Worm (Caenorhabditis elegans) whole organism, early embryonic: Measurements from ENCODE around the gene vps-35.

Experiments
- B0310.2 ChIP-seq: sonication (generic microtip); optimal IDR thresholded peaks from 2 replicates; lab custom pipeline; 2016; ENCODE audit warnings: mild to moderate bottlenecking, missing genetic modification characterization, missing compliant biosample characterization
- F13C5.2 ChIP-seq: sonication (generic microtip); optimal IDR thresholded peaks from 2 replicates; lab custom pipeline; 2017; ENCODE audit warnings: mild to moderate bottlenecking, missing genetic modification characterization, inconsistent platforms, missing compliant biosample characterization
- aly-1 ChIP-seq: sonication (generic microtip); optimal IDR thresholded peaks from 2 replicates; lab custom pipeline; 2016; ENCODE audit warnings: missing genetic modification characterization, missing compliant biosample characterization
- ama-1 ChIP-seq: fragments of 150-350 bp; optimal IDR thresholded peaks from 2 replicates; lab custom pipeline; 2014
- ceh-13 ChIP-seq: fragments of 200-800 bp; sonication (Bioruptor generic); optimal IDR thresholded peaks from 2 replicates; lab custom pipeline; 2018; ENCODE audit warnings: mild to moderate bottlenecking, missing genetic modification characterization, missing compliant biosample characterization
- ceh-36 ChIP-seq: sonication (generic microtip); optimal IDR thresholded peaks from 2 replicates; lab custom pipeline; 2016; ENCODE audit warnings: missing genetic modification characterization, inconsistent platforms, missing compliant biosample characterization
- ets-7 ChIP-seq: sonication (generic microtip); optimal IDR thresholded peaks from 2 replicates; lab custom pipeline; 2016; ENCODE audit warnings: missing genotype, missing genetic modification characterization, missing compliant biosample characterization
- flt-1 ChIP-seq: fragments of 200-800 bp; sonication (Bioruptor generic); IDR thresholded peaks from 2 replicates; pipeline ENCODE4 v1.3.6; 2022; ENCODE audit warnings: missing genetic modification characterization, missing compliant biosample characterization
- hmbx-1 ChIP-seq: sonication (generic microtip); optimal IDR thresholded peaks from 2 replicates; lab custom pipeline; 2016; ENCODE audit warnings: mild to moderate bottlenecking, missing genetic modification characterization, missing compliant biosample characterization
- hmg-4 ChIP-seq: fragments of 200-800 bp; sonication (Bioruptor generic); optimal IDR thresholded peaks from 2 replicates; lab custom pipeline; 2018; ENCODE audit warnings: mild to moderate bottlenecking, missing genetic modification characterization, missing compliant biosample characterization
- hnd-1 ChIP-seq: sonication (generic microtip); optimal IDR thresholded peaks from 2 replicates; lab custom pipeline; 2016; ENCODE audit warnings: missing genetic modification characterization, missing compliant biosample characterization
- pes-1 ChIP-seq: fragments of 200-800 bp; sonication (Bioruptor generic); IDR thresholded peaks from 2 replicates; pipeline ENCODE4 v1.3.6; 2022; ENCODE audit warnings: missing genetic modification reagents, missing genetic modification characterization, missing compliant biosample characterization
- scrt-1 ChIP-seq: fragments of 200-800 bp; sonication (Bioruptor generic); IDR thresholded peaks from 2 replicates; pipeline ENCODE4 v1.3.6; 2022; ENCODE audit warnings: missing genetic modification characterization, missing compliant biosample characterization
- sea-1 ChIP-seq: fragments of 200-800 bp; sonication (Bioruptor generic); conservative IDR thresholded peaks from 2 replicates; pipeline ENCODE4 v1.3.6; 2022; ENCODE audit warnings: missing genetic modification characterization, missing compliant biosample characterization
- tbx-11 ChIP-seq: fragments of 200-800 bp; sonication (Bioruptor generic); IDR thresholded peaks from 2 replicates; pipeline ENCODE4 v1.3.6; 2022; ENCODE audit warnings: missing genetic modification characterization, missing compliant biosample characterization
- tbx-37 ChIP-seq: fragments of 200-800 bp; sonication (Bioruptor generic); conservative IDR thresholded peaks from 2 replicates; pipeline ENCODE4 v1.3.6; 2022; ENCODE audit warnings: missing genetic modification reagents, missing genetic modification characterization, missing compliant biosample characterization
- tra-4 ChIP-seq: sonication (generic microtip); optimal IDR thresholded peaks from 2 replicates; lab custom pipeline; 2017; ENCODE audit warnings: missing genetic modification characterization, missing compliant biosample characterization

The vps-35 gene

DNA sequence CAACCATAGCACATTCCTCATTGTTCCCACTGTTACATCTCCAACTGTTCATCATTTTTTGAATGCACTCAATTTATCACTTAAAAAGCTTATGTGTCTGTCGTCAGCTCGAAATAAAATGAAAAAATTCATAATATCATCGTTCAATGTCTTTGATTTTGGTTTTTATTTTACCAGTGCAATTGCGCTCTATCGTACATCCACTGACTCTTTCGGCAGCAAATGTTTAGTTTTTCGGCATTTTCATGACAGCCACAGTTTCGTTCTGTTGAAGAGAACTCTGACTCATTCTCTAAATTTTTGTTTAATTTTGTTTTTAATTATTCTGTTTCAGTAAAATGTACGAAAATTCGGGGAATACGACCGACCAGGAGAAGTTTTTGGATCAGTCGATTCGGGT, at the start of gene vps-35:
TSS of gene vps-35 (plus strand) at position 335 of the 400 bp plus-strand sequence.
- TF ChIP-seq B0310.2 (tag; lab: Kevin White, UChicago): no peak
- TF ChIP-seq tbx-37 (GFP tag; lab: Robert Waterston, UW): no peak
- no peak for TF ChIP-seq scrt-1 (GFP tag; lab: Robert Waterston, UW)
- TF ChIP-seq flt-1: no peak
- TF ChIP-seq ceh-36 (tag; lab: Kevin White, UChicago): no peak

DNA sequence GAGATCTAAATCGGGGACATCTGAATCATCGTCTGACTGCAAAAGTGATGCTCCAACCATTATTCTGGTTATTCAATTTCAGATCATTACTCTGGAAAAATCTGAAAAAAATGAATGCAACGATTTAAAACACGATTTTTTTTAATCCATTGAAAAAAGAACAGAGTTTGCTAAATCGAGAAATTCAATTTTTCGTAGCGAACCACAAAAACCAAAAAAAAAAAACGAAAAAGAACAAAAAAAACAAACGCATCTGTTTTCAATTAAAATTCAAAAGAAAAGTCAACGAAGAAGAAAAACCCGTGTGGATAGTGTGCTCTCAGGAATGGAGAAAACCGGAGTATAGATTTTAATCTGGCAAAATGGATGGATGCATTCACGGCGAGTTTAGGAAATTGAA, 49.3 kb upstream of the vps-35 start, which contains the start of gene F55C12.4:
TSS of gene F55C12.4 (minus strand) at position 101 of the 400 bp plus-strand sequence.
- TF ChIP-seq flt-1 (no peak), hmg-4 (GFP tag; lab: Kevin White, UChicago) (no peak), aly-1 (tag; lab: Kevin White, UChicago) (no peak)

- no peak for TF ChIP-seq ets-7 (tag; lab: Kevin White, UChicago)
- TF ChIP-seq aly-1 (tag; lab: Kevin White, UChicago): no peak
- no peak for TF ChIP-seq scrt-1 (GFP tag; lab: Robert Waterston, UW)
- no peak for TF ChIP-seq hmbx-1 (tag; lab: Kevin White, UChicago)
- no peak for TF ChIP-seq B0310.2 (tag; lab: Kevin White, UChicago)
- TF ChIP-seq pes-1 (GFP tag; lab: Robert Waterston, UW): no peak
- no peak for TF ChIP-seq sea-1
- no peak for TF ChIP-seq tbx-11 (GFP tag; lab: Robert Waterston, UW)
- no peak for TF ChIP-seq ceh-36 (tag; lab: Kevin White, UChicago)
- no peak for TF ChIP-seq F13C5.2 (tag; lab: Kevin White, UChicago)
Observed at ce11 chrII:5860621-5861020, 47.0 kb upstream of the vps-35 start.

- TF ChIP-seq flt-1 (no peak), ama-1 (lab: Kevin White, UChicago) (no peak), ceh-36 (tag; lab: Kevin White, UChicago) (no peak), tbx-37 (GFP tag; lab: Robert Waterston, UW) (no peak), hmbx-1 (tag; lab: Kevin White, UChicago) (no peak), aly-1 (tag; lab: Kevin White, UChicago) (no peak), tra-4 (no peak), ets-7 (tag; lab: Kevin White, UChicago) (no peak), B0310.2 (tag; lab: Kevin White, UChicago) (no peak), hmg-4 (GFP tag; lab: Kevin White, UChicago) (no peak)
Observed at ce11 chrII:5863893-5864292, 43.7 kb upstream of the vps-35 start, which contains the start of gene tag-234. TSS of gene tag-234 (plus strand) at chrII:5864193.

- TF ChIP-seq hmbx-1 (tag; lab: Kevin White, UChicago): no peak
- TF ChIP-seq flt-1: no peak
- TF ChIP-seq ceh-13 (GFP tag; lab: Kevin White, UChicago): no peak
- no peak for TF ChIP-seq ama-1 (lab: Kevin White, UChicago)
- TF ChIP-seq B0310.2 (tag; lab: Kevin White, UChicago): no peak
- TF ChIP-seq sea-1: no peak
- no peak for TF ChIP-seq aly-1 (tag; lab: Kevin White, UChicago)
- no peak for TF ChIP-seq ets-7 (tag; lab: Kevin White, UChicago)
- no peak for TF ChIP-seq tbx-37 (GFP tag; lab: Robert Waterston, UW)
- TF ChIP-seq tbx-11 (GFP tag; lab: Robert Waterston, UW): no peak
- TF ChIP-seq hnd-1: no peak
- TF ChIP-seq tra-4: no peak
- TF ChIP-seq pes-1 (GFP tag; lab: Robert Waterston, UW): no peak
- no peak for TF ChIP-seq scrt-1 (GFP tag; lab: Robert Waterston, UW)
- no peak for TF ChIP-seq hmg-4 (GFP tag; lab: Kevin White, UChicago)
Observed at ce11 chrII:5865405-5866308, 42.0 kb upstream of the vps-35 start, which contains the start of gene F55C12.19. TSS of gene F55C12.19 (plus strand) at chrII:5866139.

DNA sequence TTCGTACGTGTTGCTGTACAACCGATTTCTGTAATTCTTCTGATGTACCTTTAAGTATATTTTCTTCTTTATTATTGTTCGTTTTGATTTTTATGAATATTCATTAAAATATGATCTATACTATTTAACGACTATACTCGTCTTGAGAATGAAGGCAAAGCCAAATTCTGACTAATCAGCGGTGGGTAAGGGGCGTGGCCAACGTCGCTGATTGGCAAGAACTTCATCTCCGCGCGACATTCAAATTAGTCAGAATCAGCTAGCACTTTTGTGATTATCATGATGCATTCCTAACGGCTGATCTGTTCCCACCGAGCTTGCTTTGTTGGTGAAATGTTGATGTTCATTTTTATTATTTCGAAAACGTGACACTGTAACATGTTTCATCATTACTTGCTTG, 40.7 kb upstream of the vps-35 start:
- TF ChIP-seq tra-4 (no peak), ceh-13 (GFP tag; lab: Kevin White, UChicago) (no peak), flt-1 (no peak), tbx-11 (GFP tag; lab: Robert Waterston, UW) (no peak)

DNA sequence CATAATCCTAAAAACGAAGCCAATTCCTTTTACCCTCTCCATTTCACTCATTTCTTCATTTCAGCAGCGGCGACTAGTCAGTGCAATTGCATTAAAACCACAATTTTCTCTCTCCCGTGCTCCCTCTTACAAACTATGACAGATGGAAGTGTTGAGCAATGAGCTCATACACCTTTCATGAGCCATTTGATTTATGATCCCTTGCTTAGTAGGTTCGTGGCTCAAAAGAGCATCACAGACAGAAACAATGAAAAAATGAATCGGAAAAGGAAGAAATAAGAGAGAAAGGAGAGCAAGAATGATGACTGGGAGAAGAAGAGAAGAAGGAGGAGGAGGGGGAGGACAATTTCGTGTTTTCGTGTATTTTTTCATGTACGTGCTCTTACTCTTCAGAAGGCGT, 36.1 kb upstream of the vps-35 start:
- TF ChIP-seq tbx-37 (GFP tag; lab: Robert Waterston, UW): no peak
- no peak for TF ChIP-seq sea-1
- TF ChIP-seq ets-7 (tag; lab: Kevin White, UChicago): no peak
- TF ChIP-seq hnd-1: no peak
- no peak for TF ChIP-seq B0310.2 (tag; lab: Kevin White, UChicago)
- TF ChIP-seq ama-1 (lab: Kevin White, UChicago): no peak
- TF ChIP-seq aly-1 (tag; lab: Kevin White, UChicago): no peak
- TF ChIP-seq hmbx-1 (tag; lab: Kevin White, UChicago): no peak
- TF ChIP-seq ceh-13 (GFP tag; lab: Kevin White, UChicago): no peak
- TF ChIP-seq tra-4: no peak
- TF ChIP-seq F13C5.2 (tag; lab: Kevin White, UChicago): no peak
- TF ChIP-seq hmg-4 (GFP tag; lab: Kevin White, UChicago): no peak
- TF ChIP-seq ceh-36 (tag; lab: Kevin White, UChicago): no peak
- no peak for TF ChIP-seq flt-1
- no peak for TF ChIP-seq scrt-1 (GFP tag; lab: Robert Waterston, UW)
- TF ChIP-seq tbx-11 (GFP tag; lab: Robert Waterston, UW): no peak
- TF ChIP-seq pes-1 (GFP tag; lab: Robert Waterston, UW): no peak
